Fruit fly (Drosophila melanogaster) whole organism, prepupa: ENCODE results near the gene trk.

Experiments used
- CG15336 ChIP-seq: fragments of 200-800 bp; sonication (Bioruptor generic); IDR thresholded peaks from 2 replicates; pipeline ENCODE4 v1.3.6; 2022; ENCODE audit warnings: missing biosample characterization, missing genetic modification characterization
- CG16779 ChIP-seq: fragments of 200-800 bp; sonication (Bioruptor generic); optimal IDR thresholded peaks from 3 replicates; lab custom pipeline; 2017; ENCODE audit warnings: missing biosample characterization, mild to moderate bottlenecking, missing genetic modification characterization
- CG31627 ChIP-seq: fragments of 200-800 bp; sonication (Bioruptor generic); optimal IDR thresholded peaks from 3 replicates; lab custom pipeline; 2016; ENCODE audit warnings: missing biosample characterization, missing genetic modification characterization
- Hr39 ChIP-seq: fragments of 200-800 bp; sonication (Bioruptor generic); optimal IDR thresholded peaks from 2 replicates; lab custom pipeline; 2016; ENCODE audit warnings: missing biosample characterization, missing genetic modification characterization
- Lpt ChIP-seq: fragments of 200-800 bp; sonication (Bioruptor generic); optimal IDR thresholded peaks from 3 replicates; lab custom pipeline; 2016; ENCODE audit warnings: missing biosample characterization, missing genetic modification characterization
- Sox15 ChIP-seq: fragments of 200-800 bp; sonication (Bioruptor generic); optimal IDR thresholded peaks from 3 replicates; lab custom pipeline; 2016; ENCODE audit warnings: missing biosample characterization, missing genetic modification characterization
- ss ChIP-seq, 2 experiments: fragments of 200-800 bp; sonication (Bioruptor generic); optimal IDR thresholded peaks; 2 replicates in 1 of 2; 3 replicates in 1 of 2; lab custom pipeline; 2017 to 2018; ENCODE audit warnings: mild to moderate bottlenecking in 2 of 2, missing biosample characterization in 2 of 2, missing genetic modification characterization in 2 of 2, moderate library complexity in 1 of 2
- vri ChIP-seq: fragments of 200-800 bp; sonication (Bioruptor generic); optimal IDR thresholded peaks from 3 replicates; lab custom pipeline; 2016; ENCODE audit warnings: missing biosample characterization, mild to moderate bottlenecking, missing genetic modification characterization

DNA sequence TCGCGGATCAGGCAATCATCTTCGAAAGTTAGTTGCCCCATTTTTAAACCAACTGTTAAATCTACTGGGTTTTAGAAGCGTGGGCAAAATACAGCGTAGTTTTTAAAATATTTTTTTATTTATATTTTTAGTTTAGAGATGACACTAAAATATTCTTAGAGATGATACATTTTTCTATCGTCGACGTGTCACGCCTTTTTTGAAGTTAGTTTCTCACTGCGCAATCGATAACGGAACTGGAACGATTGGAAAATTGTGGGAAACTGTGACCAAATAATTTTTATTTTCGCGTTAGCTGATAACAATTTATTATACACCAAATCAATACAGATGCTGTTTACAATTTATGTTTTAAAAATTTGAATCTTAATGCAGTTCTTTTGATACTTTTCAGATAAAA is 6.5 kb upstream of the trk start, which contains the start of gene Utx:
- TF ChIP-seq Sox15 (GFP tag; lab: Kevin White, UChicago) (no peak), Hr39 (GFP tag; lab: Kevin White, UChicago) (no peak), vri (GFP tag; lab: Kevin White, UChicago) (no peak), CG16779 (tag; lab: Kevin White, UChicago) (no peak), CG31627 (GFP tag; lab: Kevin White, UChicago) (peak; percentile 0), CG15336 (GFP tag; lab: Robert Waterston, UW) (no peak), Lpt (no peak), ss (GFP tag; optimal IDR thresholded peaks at IDR 0.05; lab: Kevin White, UChicago) (no peak)
